Worm (Caenorhabditis elegans) whole organism, midembryonic: ENCODE data around the gene fbxa-48.

ENCODE experiments used
- klf-2 ChIP-seq: fragments of 200-800 bp; sonication (Bioruptor generic); conservative IDR thresholded peaks from 2 replicates; pipeline ENCODE4 v1.3.6; 2022; ENCODE audit warnings: missing genetic modification reagents, missing genetic modification characterization, missing compliant biosample characterization
- ztf-29 ChIP-seq: fragments of 200-800 bp; sonication (Bioruptor generic); IDR thresholded peaks from 2 replicates; pipeline ENCODE4 v1.3.6; 2022; ENCODE audit warnings: missing genetic modification reagents, missing genetic modification characterization, missing compliant biosample characterization

- no peak for TF ChIP-seq ztf-29
- no peak for TF ChIP-seq klf-2
These were observed 39.6 kb downstream of the fbxa-48 start, which contains the start of gene fbxa-47 for ce11 chrIII:2232360-2232759.
